Fruit fly (Drosophila melanogaster): ENCODE results near the gene SmE.

Gene SmE

DNA sequence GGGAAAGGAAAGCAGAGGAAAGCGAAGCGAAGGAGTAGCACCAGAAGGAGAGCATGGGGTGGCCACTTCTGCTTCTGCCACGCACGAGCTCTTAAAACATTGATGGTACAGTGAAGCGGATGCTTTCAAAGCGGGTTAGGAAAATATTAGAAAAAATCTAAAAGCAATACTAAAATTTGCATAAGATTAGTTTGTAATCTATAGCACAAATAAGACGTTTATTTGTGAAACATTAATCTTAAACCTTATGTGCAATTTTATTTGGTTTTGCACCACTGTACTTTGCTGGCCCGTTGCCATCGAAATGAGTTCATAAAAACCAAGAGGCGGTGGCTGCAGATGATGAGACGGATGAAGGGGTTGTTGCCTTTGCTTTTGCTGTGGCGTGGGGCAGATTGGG lies 40.1 kb upstream of the SmE start (continued):
- TF ChIP-seq Rel (GFP tag; optimal IDR thresholded peaks at IDR 0.05) (peak; percentile 78), Rel (tag; optimal IDR thresholded peaks at IDR 0.05) (peak; percentile 62), dl (GFP tag; optimal IDR thresholded peaks at IDR 0.05; ENCODE audit: insufficient read depth in 1 of 2, partially characterized antibody in 2 of 2) (no peak), Hnf4 (GFP tag; optimal IDR thresholded peaks at IDR 0.05) (peak; percentile 91), Abd-B (GFP tag; optimal IDR thresholded peaks at IDR 0.05) (no peak), h (GFP tag; optimal IDR thresholded peaks at IDR 0.05) (peak; percentile 95), usp (GFP tag; optimal IDR thresholded peaks at IDR 0.05) (no peak), tai (GFP tag; optimal IDR thresholded peaks at IDR 0.05) (peak; percentile 78), foxo (GFP tag; optimal IDR thresholded peaks at IDR 0.05) (peak; percentile 74 to 83), Dif (GFP tag; optimal IDR thresholded peaks at IDR 0.05; ENCODE audit: partially characterized antibody) (no peak), Dfd (GFP tag; optimal IDR thresholded peaks at IDR 0.05) (no peak)

DNA sequence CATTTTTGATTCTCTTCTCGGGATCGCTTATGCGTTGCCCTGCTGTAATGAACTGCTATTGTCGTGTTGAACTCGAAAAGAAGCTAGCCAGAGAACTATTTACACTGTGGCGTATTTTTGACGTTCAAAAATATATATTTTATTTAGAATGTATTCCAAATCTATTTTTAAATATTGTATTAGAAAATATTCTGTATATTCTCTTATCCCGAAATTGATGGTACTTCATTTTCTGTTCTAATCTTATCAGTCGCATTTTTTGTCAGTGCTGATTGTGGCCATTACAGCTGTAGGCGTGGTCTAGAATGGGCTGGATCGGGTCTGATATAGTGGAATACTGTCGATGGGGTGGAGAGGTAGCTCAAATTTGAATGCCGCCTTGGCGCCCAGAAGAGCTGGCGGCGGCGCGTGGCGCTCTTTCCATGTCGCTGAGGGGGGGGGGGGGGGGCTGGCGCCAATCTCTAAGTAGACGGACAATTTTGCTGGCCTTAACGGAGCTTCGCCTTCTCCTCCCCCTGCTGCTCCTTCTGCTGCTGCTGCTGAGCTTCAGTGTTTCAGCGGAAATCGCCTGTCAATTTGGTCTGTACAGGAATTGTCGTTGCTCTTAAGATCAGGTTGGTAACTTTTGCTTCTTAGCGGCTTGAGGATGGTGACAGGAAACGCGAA lies 38.5 kb upstream of the SmE start:
- TF ChIP-seq rgr (GFP tag; optimal IDR thresholded peaks at IDR 0.05) = no peak
- TF ChIP-seq Dfd (GFP tag; optimal IDR thresholded peaks at IDR 0.05) = peak; percentile 94
- TF ChIP-seq sage (GFP tag; optimal IDR thresholded peaks at IDR 0.05) = no peak

DNA sequence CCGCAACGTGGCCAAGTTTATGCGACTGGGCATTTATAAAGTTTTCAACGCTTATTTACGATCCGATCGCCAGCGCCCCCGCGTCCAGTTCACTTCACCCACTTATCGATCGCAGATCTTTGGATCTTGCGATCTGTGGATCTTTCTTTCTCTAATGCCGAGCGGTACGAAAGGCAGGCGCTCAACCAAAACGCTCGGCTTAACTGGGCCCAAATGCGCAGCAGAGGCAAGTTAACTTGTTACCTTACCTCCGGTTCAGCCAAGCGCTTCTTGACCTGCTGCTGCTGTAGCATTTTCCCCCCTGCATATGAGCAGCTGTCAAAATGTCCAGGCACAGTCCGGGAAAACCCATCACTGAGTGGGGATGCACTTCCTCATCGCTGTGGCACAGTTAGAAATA lies 36.8 kb upstream of the SmE start:
- TF ChIP-seq Sp1 (GFP tag; optimal IDR thresholded peaks at IDR 0.05) (no peak), Dfd (GFP tag; optimal IDR thresholded peaks at IDR 0.05) (no peak), Hnf4 (GFP tag; optimal IDR thresholded peaks at IDR 0.05) (no peak), GATAd (GFP tag; optimal IDR thresholded peaks at IDR 0.05) (no peak), brk (GFP tag; optimal IDR thresholded peaks at IDR 0.05) (no peak), dsf (GFP tag; optimal IDR thresholded peaks at IDR 0.05; ENCODE audit: borderline replicate concordance) (no peak), Hr78 (GFP tag; optimal IDR thresholded peaks at IDR 0.05) (no peak), dmrt93B (GFP tag; optimal IDR thresholded peaks at IDR 0.05) (no peak), foxo (GFP tag; optimal IDR thresholded peaks at IDR 0.05) (no peak)

DNA sequence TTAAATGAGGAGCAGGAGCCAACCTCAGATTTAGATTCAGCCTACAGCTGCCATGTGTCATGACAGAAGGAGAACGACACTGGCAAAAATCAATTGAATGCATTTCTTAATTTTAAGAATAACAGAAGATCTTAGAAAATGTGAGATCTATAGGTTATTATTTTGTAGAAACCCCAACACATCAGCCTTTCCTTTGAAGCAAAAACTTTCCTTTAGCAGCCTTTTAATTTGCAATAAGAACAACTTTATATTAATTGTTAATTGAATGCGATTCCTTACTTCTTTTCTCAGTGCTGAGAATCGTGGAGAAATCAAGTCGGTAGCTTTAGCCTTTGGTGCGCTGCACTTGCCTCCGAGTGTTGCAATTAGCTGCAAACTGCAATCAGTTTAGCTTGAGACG lies 35.3 kb upstream of the SmE start:
- no peak for TF ChIP-seq Sp1 (GFP tag; optimal IDR thresholded peaks at IDR 0.05)
- no peak for TF ChIP-seq Dfd (GFP tag; optimal IDR thresholded peaks at IDR 0.05)

DNA sequence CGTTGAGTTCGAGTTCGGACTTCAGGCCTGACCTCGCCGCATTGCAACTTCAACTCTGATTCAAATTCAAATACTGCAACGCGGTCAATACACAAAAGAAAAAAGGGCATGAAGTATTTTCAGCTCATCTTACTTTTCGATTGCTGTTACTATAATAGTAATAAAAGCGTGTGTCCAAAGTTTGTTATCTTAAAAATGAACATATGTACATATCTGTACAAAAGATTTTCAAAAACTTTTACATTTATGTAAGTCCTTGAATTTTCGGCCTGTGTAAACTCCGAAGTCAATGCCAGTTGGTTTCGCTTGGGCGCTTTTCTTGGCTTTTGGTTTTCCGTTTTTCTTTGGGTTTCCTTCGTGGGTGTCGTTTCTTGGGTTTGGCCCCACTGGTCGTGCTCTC lies 33.5 kb upstream of the SmE start:
- TF ChIP-seq sv (GFP tag; optimal IDR thresholded peaks at IDR 0.05) (no peak), GATAd (GFP tag; optimal IDR thresholded peaks at IDR 0.05) (no peak), fru (GFP tag; optimal IDR thresholded peaks at IDR 0.05) (peak; percentile 32), Vsx2 (GFP tag; optimal IDR thresholded peaks at IDR 0.05; ENCODE audit: partially characterized antibody) (no peak), lola (GFP tag; optimal IDR thresholded peaks at IDR 0.05) (no peak), foxo (GFP tag; optimal IDR thresholded peaks at IDR 0.05) (peak in 1 of 2 experiments; percentile 22)

DNA sequence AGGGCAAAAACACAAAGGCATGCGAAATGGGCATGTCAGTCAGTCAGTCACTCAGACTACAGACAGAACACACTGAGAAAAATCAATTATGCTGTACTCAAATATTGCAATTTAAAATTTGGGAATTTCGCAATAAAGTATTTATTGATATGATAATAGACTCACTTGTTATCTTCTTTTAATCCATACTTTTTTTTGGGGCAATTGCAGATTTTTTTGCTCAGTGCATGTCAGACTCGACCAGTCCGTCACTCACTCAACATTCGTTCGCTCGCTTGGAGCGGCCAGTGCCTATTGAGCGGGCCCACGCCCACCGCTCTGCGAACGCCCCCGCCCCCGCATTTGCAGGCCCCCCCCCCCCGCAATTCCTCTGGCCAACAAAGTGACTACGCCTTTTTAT lies 31.1 kb upstream of the SmE start:
- TF ChIP-seq Hr78 (GFP tag; optimal IDR thresholded peaks at IDR 0.05) (no peak), Vsx2 (GFP tag; optimal IDR thresholded peaks at IDR 0.05; ENCODE audit: partially characterized antibody) (no peak), Hr83 (GFP tag; optimal IDR thresholded peaks at IDR 0.05; ENCODE audit: poor library complexity, severe bottlenecking) (no peak), woc (GFP tag; optimal IDR thresholded peaks at IDR 0.05) (peak; percentile 55), Dfd (GFP tag; optimal IDR thresholded peaks at IDR 0.05) (no peak), usp (GFP tag; optimal IDR thresholded peaks at IDR 0.05) (no peak), CG32264 (GFP tag; optimal IDR thresholded peaks at IDR 0.05) (peak; percentile 50), OdsH (GFP tag; optimal IDR thresholded peaks at IDR 0.05) (peak; percentile 93), ey (GFP tag; optimal IDR thresholded peaks at IDR 0.05) (peak; percentile 94), jim (GFP tag; optimal IDR thresholded peaks at IDR 0.05) (no peak), Jra (GFP tag; optimal IDR thresholded peaks at IDR 0.05) (peak; percentile 87), Hnf4 (GFP tag; optimal IDR thresholded peaks at IDR 0.05) (peak; percentile 95), GATAd (GFP tag; optimal IDR thresholded peaks at IDR 0.05) (peak; percentile 54), CG9705 (GFP tag; optimal IDR thresholded peaks at IDR 0.05) (peak; percentile 55), dl (GFP tag; optimal IDR thresholded peaks at IDR 0.05; ENCODE audit: insufficient read depth in 1 of 2, partially characterized antibody in 2 of 2) (no peak), psq (GFP tag; optimal IDR thresholded peaks at IDR 0.05) (peak; percentile 91), brk (GFP tag; optimal IDR thresholded peaks at IDR 0.05) (peak; percentile 86), Sp1 (GFP tag; optimal IDR thresholded peaks at IDR 0.05) (peak; percentile 94), h (GFP tag; optimal IDR thresholded peaks at IDR 0.05) (peak; percentile 81), fru (GFP tag; optimal IDR thresholded peaks at IDR 0.05) (peak; percentile 94), Myc (optimal IDR thresholded peaks at IDR 0.05) (no peak), Dif (GFP tag; optimal IDR thresholded peaks at IDR 0.05; ENCODE audit: partially characterized antibody) (no peak), Mio (GFP tag; optimal IDR thresholded peaks at IDR 0.05) (peak; percentile 63), sv (GFP tag; optimal IDR thresholded peaks at IDR 0.05) (peak; percentile 31), N (GFP tag; optimal IDR thresholded peaks at IDR 0.05) (no peak), dsf (GFP tag; optimal IDR thresholded peaks at IDR 0.05; ENCODE audit: borderline replicate concordance) (peak; percentile 70), sage (GFP tag; optimal IDR thresholded peaks at IDR 0.05) (no peak), CrebA (GFP tag; optimal IDR thresholded peaks at IDR 0.05; ENCODE audit: borderline replicate concordance) (peak; percentile 78), tai (GFP tag; optimal IDR thresholded peaks at IDR 0.05) (peak; percentile 85), Abd-B (GFP tag; optimal IDR thresholded peaks at IDR 0.05) (no peak), lola (GFP tag; optimal IDR thresholded peaks at IDR 0.05) (no peak)

All from whole organism, wandering third instar larva.